Worm (Caenorhabditis elegans) whole organism, mixed stage, embryonic: ENCODE measurements around the gene srxa-9.

Experiments
- M03D4.4 ChIP-seq: sonication (generic microtip); optimal IDR thresholded peaks from 2 replicates; lab custom pipeline; 2017; ENCODE audit warnings: mild to moderate bottlenecking, missing genetic modification characterization, missing compliant biosample characterization
- bed-3 ChIP-seq: fragments of 200-800 bp; sonication (Bioruptor generic); optimal IDR thresholded peaks from 3 replicates; lab custom pipeline; 2018; ENCODE audit warnings: mild to moderate bottlenecking, missing genetic modification characterization, moderate library complexity, missing compliant biosample characterization
- blmp-1 ChIP-seq: fragments of 150-350 bp; optimal IDR thresholded peaks from 2 replicates; lab custom pipeline; 2014; ENCODE audit warnings: missing biosample characterization, missing genetic modification characterization
- ceh-39 ChIP-seq: fragments of 150-350 bp; optimal IDR thresholded peaks from 2 replicates; lab custom pipeline; 2014; ENCODE audit warnings: missing biosample characterization, missing genetic modification characterization
- ceh-43 ChIP-seq: fragments of 200-800 bp; sonication (Bioruptor generic); optimal IDR thresholded peaks from 2 replicates; lab custom pipeline; 2018; ENCODE audit warnings: mild to moderate bottlenecking, missing genetic modification characterization, moderate library complexity, missing compliant biosample characterization
- ceh-83 ChIP-seq: fragments of 200-800 bp; sonication (Bioruptor generic); optimal IDR thresholded peaks from 2 replicates; lab custom pipeline; 2018; ENCODE audit warnings: mild to moderate bottlenecking, missing genetic modification characterization, missing compliant biosample characterization
- ces-1 ChIP-seq: fragments of 150-350 bp; optimal IDR thresholded peaks from 2 replicates; lab custom pipeline; 2014; ENCODE audit warnings: missing biosample characterization, missing genetic modification reagents, missing genetic modification characterization
- cnd-1 ChIP-seq: fragments of 200-800 bp; sonication (Bioruptor generic); optimal IDR thresholded peaks from 2 replicates; lab custom pipeline; 2018; ENCODE audit warnings: mild to moderate bottlenecking, missing genetic modification characterization, missing compliant biosample characterization
- drap-1 ChIP-seq: fragments of 200-800 bp; sonication (Bioruptor generic); optimal IDR thresholded peaks from 3 replicates; lab custom pipeline; 2018; ENCODE audit warnings: mild to moderate bottlenecking, missing genetic modification characterization, missing compliant biosample characterization
- elt-1 ChIP-seq: sonication (generic microtip); optimal IDR thresholded peaks from 2 replicates; lab custom pipeline; 2017; ENCODE audit warnings: missing genetic modification characterization, mild to moderate bottlenecking, missing compliant biosample characterization, antibody characterized with exemption, moderate library complexity, borderline replicate concordance; ENCODE audit not compliant: insufficient read depth
- elt-3 ChIP-seq: fragments of 150-350 bp; optimal IDR thresholded peaks from 2 replicates; lab custom pipeline; 2014; ENCODE audit warnings: missing biosample characterization, missing genetic modification characterization
- flh-1 ChIP-seq: fragments of 200-800 bp; sonication (Bioruptor generic); optimal IDR thresholded peaks from 2 replicates; lab custom pipeline; 2018; ENCODE audit warnings: mild to moderate bottlenecking, missing genetic modification characterization, moderate library complexity, missing compliant biosample characterization
- ham-2 ChIP-seq: fragments of 200-800 bp; sonication (Bioruptor generic); optimal IDR thresholded peaks from 2 replicates; lab custom pipeline; 2018; ENCODE audit warnings: mild to moderate bottlenecking, missing genetic modification characterization, missing compliant biosample characterization
- hlh-1 ChIP-seq: fragments of 150-350 bp; optimal IDR thresholded peaks from 2 replicates; lab custom pipeline; 2014; ENCODE audit warnings: missing biosample characterization, missing genetic modification reagents, missing genetic modification characterization
- lin-13 ChIP-seq: fragments of 150-350 bp; optimal IDR thresholded peaks from 2 replicates; lab custom pipeline; 2014; ENCODE audit warnings: missing biosample characterization, missing genetic modification characterization
- lin-32 ChIP-seq: fragments of 200-800 bp; sonication (Bioruptor generic); optimal IDR thresholded peaks from 2 replicates; lab custom pipeline; 2018; ENCODE audit warnings: mild to moderate bottlenecking, missing genetic modification characterization, missing compliant biosample characterization
- lsy-2 ChIP-seq: fragments of 150-350 bp; optimal IDR thresholded peaks from 2 replicates; lab custom pipeline; 2014; ENCODE audit warnings: missing biosample characterization, missing genetic modification characterization
- mab-5 ChIP-seq: fragments of 150-350 bp; optimal IDR thresholded peaks from 2 replicates; lab custom pipeline; 2014; ENCODE audit warnings: missing biosample characterization, missing genetic modification characterization
- mep-1 ChIP-seq: fragments of 150-350 bp; optimal IDR thresholded peaks from 2 replicates; lab custom pipeline; 2017; ENCODE audit warnings: missing biosample characterization, missing genetic modification reagents, missing genetic modification characterization, inconsistent platforms
- mls-2 ChIP-seq: sonication (generic microtip); optimal IDR thresholded peaks from 2 replicates; lab custom pipeline; 2016; ENCODE audit warnings: mild to moderate bottlenecking, missing genetic modification characterization, moderate library complexity, missing compliant biosample characterization
- nhr-12 ChIP-seq: fragments of 150-350 bp; optimal IDR thresholded peaks from 2 replicates; lab custom pipeline; 2014; ENCODE audit warnings: missing biosample characterization, missing genetic modification characterization
- nhr-2 ChIP-seq: fragments of 150-350 bp; optimal IDR thresholded peaks from 2 replicates; lab custom pipeline; 2014; ENCODE audit warnings: missing biosample characterization, missing genetic modification characterization
- nhr-237 ChIP-seq: fragments of 150-350 bp; optimal IDR thresholded peaks from 2 replicates; lab custom pipeline; 2014; ENCODE audit warnings: missing biosample characterization, missing genetic modification characterization
- nhr-28 ChIP-seq: fragments of 150-350 bp; optimal IDR thresholded peaks from 2 replicates; lab custom pipeline; 2014; ENCODE audit warnings: missing biosample characterization, missing genetic modification characterization
- nhr-76 ChIP-seq: sonication (generic microtip); optimal IDR thresholded peaks from 2 replicates; lab custom pipeline; 2017; ENCODE audit warnings: missing biosample characterization, missing genetic modification characterization
- pha-4 ChIP-seq: fragments of 150-350 bp; optimal IDR thresholded peaks from 2 replicates; lab custom pipeline; 2018; ENCODE audit warnings: missing biosample characterization, missing genetic modification reagents, missing genetic modification characterization
- sem-2 ChIP-seq: fragments of 200-800 bp; sonication (Bioruptor generic); optimal IDR thresholded peaks from 2 replicates; lab custom pipeline; 2018; ENCODE audit warnings: mild to moderate bottlenecking, missing genetic modification characterization, missing compliant biosample characterization
- snpc-4 ChIP-seq: fragments of 150-350 bp; optimal IDR thresholded peaks from 2 replicates; lab custom pipeline; 2014; ENCODE audit warnings: missing biosample characterization, missing genetic modification characterization
- sptf-1 ChIP-seq: sonication (generic microtip); optimal IDR thresholded peaks from 2 replicates; lab custom pipeline; 2017; ENCODE audit warnings: mild to moderate bottlenecking, missing genetic modification characterization, moderate library complexity, missing compliant biosample characterization
- tbx-8 ChIP-seq: fragments of 200-800 bp; sonication (Bioruptor generic); optimal IDR thresholded peaks from 2 replicates; lab custom pipeline; 2018; ENCODE audit warnings: mild to moderate bottlenecking, missing genetic modification characterization, moderate library complexity, missing compliant biosample characterization
- unc-120 ChIP-seq: sonication (generic microtip); optimal IDR thresholded peaks from 2 replicates; lab custom pipeline; 2017; ENCODE audit warnings: missing genetic modification characterization, missing compliant biosample characterization; ENCODE audit not compliant: poor library complexity, severe bottlenecking
- unc-39 ChIP-seq: fragments of 150-350 bp; optimal IDR thresholded peaks from 2 replicates; lab custom pipeline; 2014; ENCODE audit warnings: missing biosample characterization, missing genetic modification characterization
- unc-62 ChIP-seq: fragments of 150-350 bp; optimal IDR thresholded peaks from 2 replicates; lab custom pipeline; 2014; ENCODE audit warnings: missing biosample characterization, missing genetic modification reagents, missing genetic modification characterization
- zip-8 ChIP-seq: fragments of 150-350 bp; optimal IDR thresholded peaks from 2 replicates; lab custom pipeline; 2014; ENCODE audit warnings: missing biosample characterization, missing genetic modification characterization
- ztf-11 ChIP-seq: fragments of 150-350 bp; optimal IDR thresholded peaks from 2 replicates; lab custom pipeline; 2014; ENCODE audit warnings: missing biosample characterization, missing genetic modification characterization

The srxa-9 gene

ce11 chrX:15746705-15747104, at the start of gene srxa-9:
TSS of gene srxa-9 (plus strand) at chrX:15747005.
- TF ChIP-seq tbx-8 (GFP tag; lab: Kevin White, UChicago) = no peak
- no peak for TF ChIP-seq nhr-2 (tag; lab: Kevin White, UChicago)
- no peak for TF ChIP-seq mep-1 (tag; lab: Kevin White, UChicago)
- TF ChIP-seq bed-3 = no peak
- TF ChIP-seq nhr-28 (tag; lab: Kevin White, UChicago) = no peak
- TF ChIP-seq sem-2 (GFP tag; lab: Kevin White, UChicago) = no peak
- TF ChIP-seq cnd-1 = no peak
- no peak for TF ChIP-seq lin-32 (GFP tag; lab: Kevin White, UChicago)
- no peak for TF ChIP-seq flh-1 (GFP tag; lab: Kevin White, UChicago)
- no peak for TF ChIP-seq unc-39 (tag; lab: Kevin White, UChicago)
- no peak for TF ChIP-seq nhr-12 (tag; lab: Kevin White, UChicago)
- no peak for TF ChIP-seq ham-2 (GFP tag; lab: Kevin White, UChicago)
- TF ChIP-seq unc-62 (GFP tag; lab: Kevin White, UChicago) = no peak
- no peak for TF ChIP-seq mls-2
- TF ChIP-seq ceh-43 (GFP tag; lab: Kevin White, UChicago) = no peak
- no peak for TF ChIP-seq ceh-83 (GFP tag; lab: Kevin White, UChicago)
- TF ChIP-seq, all 35 proteins: peak for 0

ce11 chrX:15700220-15700619, 46.6 kb upstream of the srxa-9 start:
- TF ChIP-seq blmp-1 (tag; lab: Kevin White, UChicago) = no peak
- no peak for TF ChIP-seq ceh-83 (GFP tag; lab: Kevin White, UChicago)
- TF ChIP-seq ceh-39 (tag; lab: Kevin White, UChicago) = no peak
- no peak for TF ChIP-seq mep-1 (tag; lab: Kevin White, UChicago)
- no peak for TF ChIP-seq lsy-2 (tag; lab: Kevin White, UChicago)
- TF ChIP-seq snpc-4 (tag; lab: Kevin White, UChicago) = no peak
- TF ChIP-seq M03D4.4 (tag; lab: Kevin White, UChicago) = no peak
- TF ChIP-seq nhr-28 (tag; lab: Kevin White, UChicago) = no peak
- no peak for TF ChIP-seq ces-1
- TF ChIP-seq mab-5 (tag; lab: Kevin White, UChicago) = no peak
- TF ChIP-seq unc-120 (tag; lab: Kevin White, UChicago) = no peak
- no peak for TF ChIP-seq elt-3 (tag; lab: Kevin White, UChicago)
- TF ChIP-seq hlh-1 (tag; lab: Kevin White, UChicago) = no peak
- TF ChIP-seq ham-2 (GFP tag; lab: Kevin White, UChicago) = no peak
- no peak for TF ChIP-seq ceh-43 (GFP tag; lab: Kevin White, UChicago)
- TF ChIP-seq nhr-12 (tag; lab: Kevin White, UChicago) = no peak
- TF ChIP-seq cnd-1 = no peak
- no peak for TF ChIP-seq zip-8

ce11 chrX:15704579-15705110, 42.2 kb upstream of the srxa-9 start:
- TF ChIP-seq elt-1 (tag; lab: Kevin White, UChicago) (peak; percentile 70), mls-2 (no peak), drap-1 (no peak)

ce11 chrX:15706108-15706676, 40.6 kb upstream of the srxa-9 start:
- no peak for TF ChIP-seq bed-3
- TF ChIP-seq, all 35 proteins: peak for 0

- peak; percentile 75 for TF ChIP-seq unc-62 (GFP tag; lab: Kevin White, UChicago)
- peak; percentile 49 for TF ChIP-seq ceh-43 (GFP tag; lab: Kevin White, UChicago)
- peak; percentile 62 for TF ChIP-seq ztf-11
- TF ChIP-seq nhr-2 (tag; lab: Kevin White, UChicago) = peak; percentile 35
- TF ChIP-seq M03D4.4 (tag; lab: Kevin White, UChicago) = peak; percentile 71
- TF ChIP-seq bed-3 = no peak
- peak; percentile 64 for TF ChIP-seq ces-1
- peak; percentile 46 for TF ChIP-seq cnd-1
- no peak for TF ChIP-seq sem-2 (GFP tag; lab: Kevin White, UChicago)
- TF ChIP-seq nhr-12 (tag; lab: Kevin White, UChicago) = no peak
- TF ChIP-seq tbx-8 (GFP tag; lab: Kevin White, UChicago) = no peak
- peak; percentile 81 for TF ChIP-seq elt-1 (tag; lab: Kevin White, UChicago)
- TF ChIP-seq zip-8 = no peak
- peak; percentile 81 for TF ChIP-seq mls-2
- no peak for TF ChIP-seq blmp-1 (tag; lab: Kevin White, UChicago)
- TF ChIP-seq mab-5 (tag; lab: Kevin White, UChicago) = no peak
- no peak for TF ChIP-seq nhr-237 (tag; lab: Kevin White, UChicago)
- no peak for TF ChIP-seq ceh-39 (tag; lab: Kevin White, UChicago)
- TF ChIP-seq unc-120 (tag; lab: Kevin White, UChicago) = peak; percentile 68
- TF ChIP-seq elt-3 (tag; lab: Kevin White, UChicago) = peak; percentile 22
- peak; percentile 80 for TF ChIP-seq hlh-1 (tag; lab: Kevin White, UChicago)
- peak; percentile 61 for TF ChIP-seq drap-1
- TF ChIP-seq lin-32 (GFP tag; lab: Kevin White, UChicago) = no peak
- peak; percentile 20 for TF ChIP-seq unc-39 (tag; lab: Kevin White, UChicago)
- no peak for TF ChIP-seq nhr-28 (tag; lab: Kevin White, UChicago)
- TF ChIP-seq ham-2 (GFP tag; lab: Kevin White, UChicago) = peak; percentile 52
- TF ChIP-seq ceh-83 (GFP tag; lab: Kevin White, UChicago) = no peak
- TF ChIP-seq lin-13 (tag; lab: Kevin White, UChicago) = peak; percentile 43
- TF ChIP-seq sptf-1 = peak; percentile 70
- peak; percentile 31 for TF ChIP-seq mep-1 (tag; lab: Kevin White, UChicago)
- TF ChIP-seq nhr-76 (tag; lab: Kevin White, UChicago) = no peak
- TF ChIP-seq pha-4 = peak; percentile 68
- peak; percentile 40 for TF ChIP-seq lsy-2 (tag; lab: Kevin White, UChicago)
- no peak for TF ChIP-seq snpc-4 (tag; lab: Kevin White, UChicago)
Measured at ce11 chrX:15707366-15707892, 39.4 kb upstream of the srxa-9 start.
